Worm (Caenorhabditis elegans) whole organism, young adult: ENCODE data around the gene hid-1.

Experiments
- C06A6.2 ChIP-seq: fragments of 200-800 bp; sonication (Bioruptor generic); conservative IDR thresholded peaks from 2 replicates; pipeline ENCODE4 v1.3.6; 2022; ENCODE audit warnings: missing genetic modification characterization, missing compliant biosample characterization
- C17E4.6 ChIP-seq: fragments of 200-800 bp; sonication (Bioruptor generic); IDR thresholded peaks from 2 replicates; pipeline ENCODE4 v1.3.6; 2022; ENCODE audit warnings: missing genetic modification reagents, missing genetic modification characterization, missing compliant biosample characterization
- F22D6.2 ChIP-seq: sonication (generic microtip); optimal IDR thresholded peaks from 2 replicates; lab custom pipeline; 2016; ENCODE audit warnings: mild to moderate bottlenecking, missing genetic modification characterization, missing compliant biosample characterization
- F23B12.7 ChIP-seq: sonication (generic microtip); optimal IDR thresholded peaks from 2 replicates; lab custom pipeline; 2017; ENCODE audit warnings: missing genetic modification characterization, mild to moderate bottlenecking, missing compliant biosample characterization, antibody characterized with exemption, moderate library complexity; ENCODE audit not compliant: insufficient read depth
- F55B11.4 ChIP-seq: sonication (generic microtip); optimal IDR thresholded peaks from 2 replicates; lab custom pipeline; 2016; ENCODE audit warnings: missing compliant biosample characterization, missing genetic modification characterization, borderline replicate concordance; ENCODE audit not compliant: insufficient read depth
- F57C9.4 ChIP-seq: sonication (generic microtip); optimal IDR thresholded peaks from 2 replicates; lab custom pipeline; 2017; ENCODE audit warnings: mild to moderate bottlenecking, missing genetic modification characterization, missing compliant biosample characterization
- K11D2.4 ChIP-seq: fragments of 200-800 bp; sonication (Bioruptor generic); IDR thresholded peaks from 2 replicates; pipeline ENCODE4 v1.3.6; 2022; ENCODE audit warnings: missing genetic modification reagents, missing genetic modification characterization, missing compliant biosample characterization
- K12H6.12 ChIP-seq: fragments of 200-800 bp; sonication (Bioruptor generic); optimal IDR thresholded peaks from 2 replicates; lab custom pipeline; 2018; ENCODE audit warnings: mild to moderate bottlenecking, missing genetic modification characterization, missing compliant biosample characterization
- Y95B8A.8 ChIP-seq: fragments of 200-800 bp; sonication (Bioruptor generic); IDR thresholded peaks from 2 replicates; pipeline ENCODE4 v1.3.6; 2022; ENCODE audit warnings: missing genetic modification reagents, missing genetic modification characterization, missing compliant biosample characterization
- ZK185.1 ChIP-seq: sonication (generic microtip); optimal IDR thresholded peaks from 2 replicates; lab custom pipeline; 2016; ENCODE audit warnings: mild to moderate bottlenecking, missing genetic modification characterization, missing compliant biosample characterization; ENCODE audit not compliant: poor library complexity, severe bottlenecking
- akir-1 ChIP-seq: fragments of 200-800 bp; sonication (Bioruptor generic); optimal IDR thresholded peaks from 2 replicates; lab custom pipeline; 2018; ENCODE audit warnings: mild to moderate bottlenecking, missing genetic modification characterization, moderate library complexity, missing compliant biosample characterization
- aptf-2 ChIP-seq: fragments of 200-800 bp; sonication (Bioruptor generic); conservative IDR thresholded peaks from 2 replicates; pipeline ENCODE4 v1.3.6; 2022; ENCODE audit warnings: missing genetic modification reagents, missing genetic modification characterization, missing compliant biosample characterization
- aptf-3 ChIP-seq: fragments of 200-800 bp; sonication (Bioruptor generic); IDR thresholded peaks from 2 replicates; pipeline ENCODE4 v1.3.6; 2022; ENCODE audit warnings: missing genetic modification characterization, missing compliant biosample characterization
- atf-7 ChIP-seq: sonication (generic microtip); optimal IDR thresholded peaks from 2 replicates; lab custom pipeline; 2017; ENCODE audit warnings: mild to moderate bottlenecking, missing genetic modification characterization, missing compliant biosample characterization
- attf-3 ChIP-seq: fragments of 200-800 bp; sonication (Bioruptor generic); conservative IDR thresholded peaks from 2 replicates; pipeline ENCODE4 v1.3.6; 2022; ENCODE audit warnings: missing genetic modification reagents, missing genetic modification characterization, missing compliant biosample characterization
- bed-1 ChIP-seq: fragments of 200-800 bp; sonication (Bioruptor generic); IDR thresholded peaks from 2 replicates; pipeline ENCODE4 v1.3.6; 2022; ENCODE audit warnings: missing genetic modification reagents, missing genetic modification characterization, missing compliant biosample characterization
- ceh-100 ChIP-seq: fragments of 200-800 bp; sonication (Bioruptor generic); IDR thresholded peaks from 2 replicates; pipeline ENCODE4 v1.3.6; 2022; ENCODE audit warnings: missing genetic modification reagents, missing genetic modification characterization, missing compliant biosample characterization
- ceh-40 ChIP-seq: fragments of 200-800 bp; sonication (Bioruptor generic); IDR thresholded peaks from 2 replicates; pipeline ENCODE4 v1.3.6; 2022; ENCODE audit warnings: missing genetic modification characterization, missing compliant biosample characterization
- ceh-58 ChIP-seq: fragments of 200-800 bp; sonication (Bioruptor generic); IDR thresholded peaks from 2 replicates; pipeline ENCODE4 v1.3.6; 2022; ENCODE audit warnings: missing genetic modification characterization, missing compliant biosample characterization
- chd-7 ChIP-seq: sonication (generic microtip); optimal IDR thresholded peaks from 2 replicates; lab custom pipeline; 2016; ENCODE audit warnings: mild to moderate bottlenecking, missing genetic modification characterization, moderate library complexity, missing compliant biosample characterization
- dox-1 ChIP-seq: fragments of 200-800 bp; sonication (Bioruptor generic); IDR thresholded peaks from 2 replicates; pipeline ENCODE4 v1.3.6; 2022; ENCODE audit warnings: missing genetic modification reagents, missing genetic modification characterization, missing compliant biosample characterization
- dpl-1 ChIP-seq: fragments of 150-350 bp; optimal IDR thresholded peaks from 2 replicates; lab custom pipeline; 2014; ENCODE audit warnings: missing biosample characterization, missing genetic modification reagents, missing genetic modification characterization
- egrh-3 ChIP-seq: fragments of 200-800 bp; sonication (Bioruptor generic); IDR thresholded peaks from 2 replicates; pipeline ENCODE4 v1.3.6; 2022; ENCODE audit warnings: missing genetic modification reagents, missing genetic modification characterization, missing compliant biosample characterization
- gei-17 ChIP-seq: fragments of 200-800 bp; sonication (Bioruptor generic); optimal IDR thresholded peaks from 2 replicates; lab custom pipeline; 2018; ENCODE audit warnings: mild to moderate bottlenecking, missing genetic modification characterization, missing compliant biosample characterization
- him-1 ChIP-seq: sonication (generic microtip); optimal IDR thresholded peaks from 2 replicates; lab custom pipeline; 2016; ENCODE audit warnings: missing genotype, missing genetic modification reagents, missing genetic modification characterization, missing compliant biosample characterization
- hmg-1.2 ChIP-seq: fragments of 200-800 bp; sonication (Bioruptor generic); IDR thresholded peaks from 2 replicates; pipeline ENCODE4 v1.3.6; 2022; ENCODE audit warnings: missing genetic modification reagents, missing genetic modification characterization, missing compliant biosample characterization
- hrde-1 ChIP-seq: sonication (generic microtip); optimal IDR thresholded peaks from 2 replicates; lab custom pipeline; 2016; ENCODE audit warnings: missing genetic modification characterization, mild to moderate bottlenecking, missing compliant biosample characterization, moderate library complexity, missing genotype, missing genetic modification reagents, borderline replicate concordance
- let-526 ChIP-seq: fragments of 200-800 bp; sonication (Bioruptor generic); IDR thresholded peaks from 2 replicates; pipeline ENCODE4 v1.3.6; 2022; ENCODE audit warnings: missing genetic modification reagents, missing genetic modification characterization, missing compliant biosample characterization
- lin-26 ChIP-seq: fragments of 200-800 bp; sonication (Bioruptor generic); IDR thresholded peaks from 2 replicates; pipeline ENCODE4 v1.3.6; 2022; ENCODE audit warnings: missing genetic modification reagents, missing genetic modification characterization, missing compliant biosample characterization
- lin-40 ChIP-seq: sonication (generic microtip); optimal IDR thresholded peaks from 2 replicates; lab custom pipeline; 2016; ENCODE audit warnings: missing genetic modification characterization, mild to moderate bottlenecking, missing compliant biosample characterization, missing genotype, missing genetic modification reagents
- lsy-27 ChIP-seq: sonication (generic microtip); optimal IDR thresholded peaks from 2 replicates; lab custom pipeline; 2017; ENCODE audit warnings: missing genetic modification characterization, mild to moderate bottlenecking, missing compliant biosample characterization, antibody characterized with exemption, missing genotype, borderline replicate concordance; ENCODE audit not compliant: insufficient read depth
- madf-10 ChIP-seq: sonication (generic microtip); optimal IDR thresholded peaks from 2 replicates; lab custom pipeline; 2016; ENCODE audit warnings: mild to moderate bottlenecking, missing genetic modification characterization, missing compliant biosample characterization
- mcd-1 ChIP-seq: fragments of 200-800 bp; sonication (Bioruptor generic); IDR thresholded peaks from 2 replicates; pipeline ENCODE4 v1.3.6; 2022; ENCODE audit warnings: missing genetic modification reagents, missing genetic modification characterization, missing compliant biosample characterization
- mxl-1 ChIP-seq: sonication (generic microtip); optimal IDR thresholded peaks from 2 replicates; lab custom pipeline; 2016; ENCODE audit warnings: missing genetic modification characterization, missing compliant biosample characterization
- nfya-2 ChIP-seq: fragments of 200-800 bp; sonication (Bioruptor generic); IDR thresholded peaks from 2 replicates; pipeline ENCODE4 v1.3.6; 2022; ENCODE audit warnings: missing genetic modification reagents, missing genetic modification characterization, missing compliant biosample characterization
- nfyb-1 ChIP-seq: fragments of 200-800 bp; sonication (Bioruptor generic); IDR thresholded peaks from 2 replicates; pipeline ENCODE4 v1.3.6; 2022; ENCODE audit warnings: missing genetic modification reagents, missing genetic modification characterization, missing compliant biosample characterization
- nhr-179 ChIP-seq: sonication (generic microtip); optimal IDR thresholded peaks from 2 replicates; lab custom pipeline; 2016; ENCODE audit warnings: mild to moderate bottlenecking, missing genetic modification characterization, missing compliant biosample characterization
- nhr-80 ChIP-seq: sonication (generic microtip); optimal IDR thresholded peaks from 2 replicates; lab custom pipeline; 2016; ENCODE audit warnings: missing genetic modification characterization, missing compliant biosample characterization
- pbrm-1 ChIP-seq: fragments of 200-800 bp; sonication (Bioruptor generic); IDR thresholded peaks from 2 replicates; pipeline ENCODE4 v1.3.6; 2022; ENCODE audit warnings: missing genetic modification reagents, missing genetic modification characterization, missing compliant biosample characterization
- rec-8 ChIP-seq, 2 experiments: sonication (generic microtip); optimal IDR thresholded peaks; 2 replicates each; lab custom pipeline; 2016; ENCODE audit warnings: mild to moderate bottlenecking in 2 of 2, missing genetic modification characterization in 2 of 2, missing genetic modification reagents in 2 of 2, missing genotype in 2 of 2, missing biosample characterization in 1 of 2, missing compliant biosample characterization in 1 of 2, moderate library complexity in 1 of 2
- snpc-4 ChIP-seq, 5 experiments: fragments of 150-350 bp in 1 of 5; sonication (generic microtip) in 4 of 5; optimal IDR thresholded peaks; 2 replicates each; lab custom pipeline; 2014 to 2018; ENCODE audit warnings: missing genetic modification characterization in 5 of 5, missing biosample characterization in 3 of 5, antibody characterized with exemption in 2 of 5, mild to moderate bottlenecking in 2 of 5, missing compliant biosample characterization in 2 of 5, missing genotype in 2 of 5, moderate library complexity in 2 of 5, missing genetic modification reagents in 1 of 5
- tbx-9 ChIP-seq: sonication (generic microtip); optimal IDR thresholded peaks from 2 replicates; lab custom pipeline; 2016; ENCODE audit warnings: borderline replicate concordance, missing genetic modification characterization, inconsistent platforms, missing compliant biosample characterization
- tlf-1 ChIP-seq: fragments of 200-800 bp; sonication (Bioruptor generic); optimal IDR thresholded peaks from 2 replicates; lab custom pipeline; 2018; ENCODE audit warnings: mild to moderate bottlenecking, missing genetic modification characterization, missing compliant biosample characterization
- zfh-2 ChIP-seq: fragments of 200-800 bp; sonication (Bioruptor generic); conservative IDR thresholded peaks from 2 replicates; pipeline ENCODE4 v1.3.6; 2022; ENCODE audit warnings: missing genetic modification reagents, missing genetic modification characterization, missing compliant biosample characterization
- ztf-18 ChIP-seq: sonication (generic microtip); optimal IDR thresholded peaks from 2 replicates; lab custom pipeline; 2016; ENCODE audit warnings: missing genotype, mild to moderate bottlenecking, missing genetic modification characterization, missing compliant biosample characterization
- ztf-22 ChIP-seq: fragments of 200-800 bp; sonication (Bioruptor generic); optimal IDR thresholded peaks from 2 replicates; lab custom pipeline; 2018; ENCODE audit warnings: mild to moderate bottlenecking, missing genetic modification characterization, moderate library complexity, missing compliant biosample characterization
- ztf-25 ChIP-seq: fragments of 200-800 bp; sonication (Bioruptor generic); IDR thresholded peaks from 2 replicates; pipeline ENCODE4 v1.3.6; 2022; ENCODE audit warnings: missing genetic modification reagents, missing genetic modification characterization, missing compliant biosample characterization

The hid-1 gene

ce11 chrX:2495865-2496314, 7.0 kb downstream of the hid-1 start, which contains the start of gene rabr-1 (continued):
- no peak for TF ChIP-seq let-526 (GFP tag; lab: Robert Waterston, UW)
- TF ChIP-seq rec-8 (tag; optimal IDR thresholded peaks at IDR 0.05; lab: Kevin White, UChicago): no peak
- no peak for TF ChIP-seq mxl-1 (tag; lab: Kevin White, UChicago)
- TF ChIP-seq chd-7 (tag; lab: Kevin White, UChicago): peak; percentile 44
- TF ChIP-seq K11D2.4: no peak
- no peak for TF ChIP-seq Y95B8A.8 (GFP tag; lab: Robert Waterston, UW)
- peak; percentile 71 for TF ChIP-seq dox-1 (GFP tag; lab: Robert Waterston, UW)
- TF ChIP-seq ceh-58: no peak
- TF ChIP-seq hmg-1.2 (GFP tag; lab: Robert Waterston, UW): peak; percentile 43; the same call in 1 of the 2 replicates
- TF ChIP-seq attf-3: no peak
- TF ChIP-seq C06A6.2 (GFP tag; lab: Robert Waterston, UW): 0 out of 2 replicates have a peak, but pooled peaks have one; percentile 31
- no peak for TF ChIP-seq ztf-25 (GFP tag; lab: Robert Waterston, UW)
- TF ChIP-seq nhr-80 (tag; lab: Kevin White, UChicago): peak; percentile 24
- no peak for TF ChIP-seq dpl-1
- no peak for TF ChIP-seq bed-1
- no peak for TF ChIP-seq him-1 (tag; lab: Kevin White, UChicago)
- no peak for TF ChIP-seq F55B11.4 (tag; lab: Kevin White, UChicago)
- no peak for TF ChIP-seq ztf-18 (tag; lab: Kevin White, UChicago)
- TF ChIP-seq C17E4.6: no peak
- no peak for TF ChIP-seq tbx-9
- TF ChIP-seq ceh-100: no peak
- TF ChIP-seq atf-7 (tag; lab: Kevin White, UChicago): no peak
- TF ChIP-seq nfyb-1 (GFP tag; lab: Robert Waterston, UW): no peak
- TF ChIP-seq gei-17 (GFP tag; lab: Kevin White, UChicago): peak; percentile 14
- no peak for TF ChIP-seq ZK185.1 (tag; lab: Kevin White, UChicago)
- TF ChIP-seq ceh-40 (GFP tag; lab: Robert Waterston, UW): no peak
- no peak for TF ChIP-seq nfya-2 (GFP tag; lab: Robert Waterston, UW)
- no peak for TF ChIP-seq lsy-27 (tag; lab: Kevin White, UChicago)
- TF ChIP-seq snpc-4 (GFP tag; optimal IDR thresholded peaks at IDR 0.05; lab: Kevin White, UChicago): no peak
- TF ChIP-seq snpc-4 (tag; optimal IDR thresholded peaks at IDR 0.05; lab: Kevin White, UChicago): peak in 1 of 4 experiments; percentile 31
- no peak for TF ChIP-seq ztf-22
- no peak for TF ChIP-seq pbrm-1 (GFP tag; lab: Robert Waterston, UW)
- TF ChIP-seq F57C9.4 (tag; lab: Kevin White, UChicago): no peak
- no peak for TF ChIP-seq lin-26
- TF ChIP-seq hrde-1 (tag; lab: Kevin White, UChicago): no peak
- TF ChIP-seq egrh-3 (GFP tag; lab: Robert Waterston, UW): peak; percentile 49; the same call in 1 of the 2 replicates
- TF ChIP-seq nhr-179 (tag; lab: Kevin White, UChicago): no peak
- peak; percentile 23 for TF ChIP-seq K12H6.12 (tag; lab: Kevin White, UChicago)
- TF ChIP-seq aptf-3: no peak
- peak; percentile 89 for TF ChIP-seq zfh-2 (GFP tag; lab: Robert Waterston, UW)
- TF ChIP-seq F22D6.2 (tag; lab: Kevin White, UChicago): no peak
- no peak for TF ChIP-seq madf-10 (tag; lab: Kevin White, UChicago)
- TF ChIP-seq F23B12.7 (tag; lab: Kevin White, UChicago): no peak
- 0 out of 2 replicates have a peak, but pooled peaks have one; percentile 24 for TF ChIP-seq mcd-1 (GFP tag; lab: Robert Waterston, UW)
- no peak for TF ChIP-seq akir-1
- peak; percentile 4 for TF ChIP-seq lin-40
- no peak for TF ChIP-seq aptf-2 (GFP tag; lab: Robert Waterston, UW)
- TF ChIP-seq tlf-1 (GFP tag; lab: Kevin White, UChicago): no peak
